Fruit fly (Drosophila melanogaster) whole organism, embryonic: Measurements from ENCODE around the gene CG6325.

ENCODE experiments used
- ATbp ChIP-seq: fragments of 200-800 bp; sonication (Bioruptor generic); optimal IDR thresholded peaks from 2 replicates; lab custom pipeline; 2017; ENCODE audit warnings: missing biosample characterization, mild to moderate bottlenecking, missing genetic modification characterization, missing genetic modification reagents
- Blimp-1 ChIP-seq: fragments of 200-800 bp; sonication (Bioruptor generic); optimal IDR thresholded peaks from 3 replicates; lab custom pipeline; 2018; ENCODE audit warnings: missing biosample characterization, missing genetic modification characterization, mild to moderate bottlenecking, moderate library complexity, missing genetic modification reagents
- CG10431 ChIP-seq: fragments of 200-800 bp; sonication (Bioruptor generic); optimal IDR thresholded peaks from 3 replicates; lab custom pipeline; 2018; ENCODE audit warnings: missing biosample characterization, mild to moderate bottlenecking, missing genetic modification characterization
- CG10543 ChIP-seq: fragments of 200-800 bp; sonication (Bioruptor generic); optimal IDR thresholded peaks from 3 replicates; lab custom pipeline; 2017; ENCODE audit warnings: missing biosample characterization, mild to moderate bottlenecking, missing genetic modification characterization, moderate library complexity
- CG10979 ChIP-seq: fragments of 200-800 bp; sonication (Bioruptor generic); optimal IDR thresholded peaks from 2 replicates; lab custom pipeline; 2018; ENCODE audit warnings: missing biosample characterization, mild to moderate bottlenecking, missing genetic modification characterization, moderate library complexity
- CG11504 ChIP-seq: fragments of 200-800 bp; sonication (Bioruptor generic); optimal IDR thresholded peaks from 3 replicates; lab custom pipeline; 2019; ENCODE audit warnings: missing biosample characterization, mild to moderate bottlenecking, missing genetic modification characterization, moderate library complexity
- CG13123 ChIP-seq: fragments of 200-800 bp; sonication (Bioruptor generic); optimal IDR thresholded peaks from 2 replicates; lab custom pipeline; 2016; ENCODE audit warnings: missing biosample characterization, missing genetic modification characterization
- CG14050 ChIP-seq: fragments of 200-800 bp; sonication (Bioruptor generic); IDR thresholded peaks from 3 replicates; pipeline ENCODE4 v1.3.6; 2022; ENCODE audit warnings: missing biosample characterization, missing genetic modification characterization
- CG14710 ChIP-seq: fragments of 200-800 bp; sonication (Bioruptor generic); optimal IDR thresholded peaks from 3 replicates; lab custom pipeline; 2019; ENCODE audit warnings: missing biosample characterization, mild to moderate bottlenecking, missing genetic modification characterization, moderate library complexity
- CG17568 ChIP-seq: fragments of 200-800 bp; sonication (Bioruptor generic); optimal IDR thresholded peaks from 2 replicates; lab custom pipeline; 2018; ENCODE audit warnings: missing biosample characterization, mild to moderate bottlenecking, missing genetic modification characterization, moderate library complexity
- CG17829 ChIP-seq: fragments of 200-800 bp; optimal IDR thresholded peaks from 2 replicates; lab custom pipeline; 2019; ENCODE audit warnings: missing biosample characterization, mild to moderate bottlenecking, missing genetic modification characterization, moderate library complexity
- CG18262 ChIP-seq: fragments of 200-800 bp; optimal IDR thresholded peaks from 3 replicates; lab custom pipeline; 2019; ENCODE audit warnings: missing biosample characterization, mild to moderate bottlenecking, missing genetic modification characterization, moderate library complexity
- CG1832 ChIP-seq: fragments of 200-800 bp; sonication (Bioruptor generic); optimal IDR thresholded peaks from 2 replicates; lab custom pipeline; 2017; ENCODE audit warnings: missing biosample characterization, mild to moderate bottlenecking, missing genetic modification characterization, inconsistent platforms
- CG18619 ChIP-seq: fragments of 200-800 bp; sonication (Bioruptor generic); optimal IDR thresholded peaks from 3 replicates; lab custom pipeline; 2017; ENCODE audit warnings: missing biosample characterization, mild to moderate bottlenecking, missing genetic modification characterization
- CG2712 ChIP-seq: fragments of 200-800 bp; optimal IDR thresholded peaks from 3 replicates; lab custom pipeline; 2019; ENCODE audit warnings: missing biosample characterization, mild to moderate bottlenecking, missing genetic modification characterization, moderate library complexity
- CG8281 ChIP-seq: fragments of 200-800 bp; sonication (Bioruptor generic); optimal IDR thresholded peaks from 2 replicates; lab custom pipeline; 2018; ENCODE audit warnings: missing biosample characterization, mild to moderate bottlenecking, missing genetic modification characterization, moderate library complexity
- CG9437 ChIP-seq: fragments of 200-800 bp; sonication (Bioruptor generic); optimal IDR thresholded peaks from 2 replicates; lab custom pipeline; 2018; ENCODE audit warnings: missing biosample characterization, mild to moderate bottlenecking, missing genetic modification characterization
- CTCF ChIP-seq: fragments of 200-800 bp; sonication (Bioruptor generic); optimal IDR thresholded peaks from 2 replicates; lab custom pipeline; 2017; ENCODE audit warnings: missing biosample characterization, mild to moderate bottlenecking, missing genetic modification characterization, moderate library complexity
- Drgx ChIP-seq: fragments of 200-800 bp; sonication (Bioruptor generic); IDR thresholded peaks from 2 replicates; pipeline ENCODE4 v1.3.6; 2022; ENCODE audit warnings: missing biosample characterization, missing genetic modification characterization
- HLHmδ ChIP-seq: fragments of 200-800 bp; sonication (Bioruptor generic); optimal IDR thresholded peaks from 2 replicates; lab custom pipeline; 2018; ENCODE audit warnings: missing biosample characterization, mild to moderate bottlenecking, missing genetic modification characterization, moderate library complexity
- Hr78 ChIP-seq, 2 experiments: fragments of 200-800 bp in 1 of 2; fragments of >200 bp in 1 of 2; sonication (Bioruptor generic) in 1 of 2; optimal IDR thresholded peaks; 2 replicates each; lab custom pipeline; 2017 to 2019; ENCODE audit warnings: missing biosample characterization in 2 of 2, missing genetic modification characterization in 2 of 2, mild to moderate bottlenecking in 1 of 2, moderate library complexity in 1 of 2
- Kr ChIP-seq: fragments of 200-800 bp; sonication (Bioruptor generic); optimal IDR thresholded peaks from 2 replicates; lab custom pipeline; 2017; ENCODE audit warnings: missing biosample characterization, mild to moderate bottlenecking, missing genetic modification characterization
- Max ChIP-seq: fragments of 200-800 bp; sonication (Bioruptor generic); optimal IDR thresholded peaks from 2 replicates; lab custom pipeline; 2016; ENCODE audit warnings: missing biosample characterization, mild to moderate bottlenecking, missing genetic modification characterization
- NK7.1 ChIP-seq: fragments of 200-800 bp; sonication (Bioruptor generic); optimal IDR thresholded peaks from 3 replicates; lab custom pipeline; 2016; ENCODE audit warnings: missing biosample characterization, missing genetic modification characterization
- Nf-YB ChIP-seq: fragments of 200-800 bp; sonication (Bioruptor generic); optimal IDR thresholded peaks from 3 replicates; lab custom pipeline; 2019; ENCODE audit warnings: missing biosample characterization, mild to moderate bottlenecking, missing genetic modification characterization, moderate library complexity
- NfI ChIP-seq: fragments of 200-800 bp; sonication (Bioruptor generic); optimal IDR thresholded peaks from 3 replicates; lab custom pipeline; 2018; ENCODE audit warnings: missing biosample characterization, mild to moderate bottlenecking, missing genetic modification characterization, moderate library complexity
- Oli ChIP-seq: fragments of 200-800 bp; sonication (Bioruptor generic); optimal IDR thresholded peaks from 2 replicates; lab custom pipeline; 2018; ENCODE audit warnings: missing biosample characterization, mild to moderate bottlenecking, missing genetic modification characterization, moderate library complexity
- PHDP ChIP-seq: fragments of 200-800 bp; sonication (Bioruptor generic); optimal IDR thresholded peaks from 3 replicates; lab custom pipeline; 2018; ENCODE audit warnings: missing biosample characterization, mild to moderate bottlenecking, missing genetic modification characterization, moderate library complexity
- Xbp1 ChIP-seq: fragments of 200-800 bp; sonication (Bioruptor generic); optimal IDR thresholded peaks from 3 replicates; lab custom pipeline; 2016; ENCODE audit warnings: missing biosample characterization, mild to moderate bottlenecking, missing genetic modification characterization
- chif ChIP-seq, 2 experiments: fragments of 200-800 bp; sonication (Bioruptor generic); optimal IDR thresholded peaks; 3 replicates each; lab custom pipeline; 2016; ENCODE audit warnings: missing biosample characterization in 2 of 2, missing genetic modification characterization in 2 of 2
- croc ChIP-seq: fragments of 200-800 bp; sonication (Bioruptor generic); conservative IDR thresholded peaks from 3 replicates; pipeline ENCODE4 v1.3.6; 2022; ENCODE audit warnings: missing biosample characterization, missing genetic modification characterization
- en ChIP-seq: fragments of 200-800 bp; sonication (Bioruptor generic); optimal IDR thresholded peaks from 2 replicates; lab custom pipeline; 2016; ENCODE audit warnings: missing biosample characterization, missing genetic modification characterization
- fd96Cb ChIP-seq: fragments of 200-800 bp; sonication (Bioruptor generic); optimal IDR thresholded peaks from 2 replicates; lab custom pipeline; 2018; ENCODE audit warnings: missing biosample characterization, mild to moderate bottlenecking, missing genetic modification characterization, moderate library complexity
- fu2 ChIP-seq: fragments of 200-800 bp; sonication (Bioruptor generic); optimal IDR thresholded peaks from 2 replicates; lab custom pipeline; 2016; ENCODE audit warnings: missing biosample characterization, missing genetic modification characterization
- hkb ChIP-seq, 2 experiments: fragments of 200-800 bp in 1 of 2; fragments of >200 bp in 1 of 2; sonication (Bioruptor generic) in 1 of 2; IDR thresholded peaks in 1 of 2; optimal IDR thresholded peaks in 1 of 2; 2 replicates each; pipeline versions ENCODE4 v1.3.6 to Lab custom; 2017 to 2022; ENCODE audit warnings: missing biosample characterization in 1 of 2, missing genetic modification characterization in 1 of 2
- jigr1 ChIP-seq: fragments of 200-800 bp; sonication (Bioruptor generic); IDR thresholded peaks from 3 replicates; pipeline ENCODE4 v1.3.6; 2022; ENCODE audit warnings: missing biosample characterization, missing genetic modification characterization
- kni ChIP-seq: fragments of 200-800 bp; sonication (Bioruptor generic); optimal IDR thresholded peaks from 3 replicates; lab custom pipeline; 2017; ENCODE audit warnings: mild to moderate bottlenecking, missing biosample characterization, missing genetic modification reagents, missing genetic modification characterization
- lilli ChIP-seq: fragments of 200-800 bp; sonication (Bioruptor generic); optimal IDR thresholded peaks from 3 replicates; lab custom pipeline; 2016; ENCODE audit warnings: missing biosample characterization, missing genetic modification characterization
- nerfin-2 ChIP-seq: fragments of 200-800 bp; sonication (Bioruptor generic); IDR thresholded peaks from 2 replicates; pipeline ENCODE4 v1.3.6; 2022; ENCODE audit warnings: missing biosample characterization, missing genetic modification characterization; ENCODE audit not compliant: partially characterized antibody
- pros ChIP-seq: fragments of 200-800 bp; sonication (Bioruptor generic); optimal IDR thresholded peaks from 3 replicates; lab custom pipeline; 2019; ENCODE audit warnings: missing biosample characterization, mild to moderate bottlenecking, missing genetic modification characterization, moderate library complexity
- sim ChIP-seq: fragments of 200-800 bp; sonication (Bioruptor generic); IDR thresholded peaks from 2 replicates; pipeline ENCODE4 v1.3.6; 2022; ENCODE audit warnings: missing biosample characterization, missing genetic modification characterization
- slbo ChIP-seq: fragments of 200-800 bp; sonication (Bioruptor generic); IDR thresholded peaks from 2 replicates; pipeline ENCODE4 v1.3.6; 2022; ENCODE audit warnings: missing biosample characterization, missing genetic modification characterization
- stwl ChIP-seq: fragments of 200-800 bp; sonication (Bioruptor generic); optimal IDR thresholded peaks from 3 replicates; lab custom pipeline; 2018; ENCODE audit warnings: missing biosample characterization, mild to moderate bottlenecking, missing genetic modification characterization, moderate library complexity
- trem ChIP-seq: fragments of 200-800 bp; optimal IDR thresholded peaks from 3 replicates; lab custom pipeline; 2019; ENCODE audit warnings: missing biosample characterization, mild to moderate bottlenecking, missing genetic modification characterization, moderate library complexity
- zen ChIP-seq: fragments of 200-800 bp; sonication (Bioruptor generic); optimal IDR thresholded peaks from 3 replicates; lab custom pipeline; 2018; ENCODE audit warnings: missing biosample characterization, mild to moderate bottlenecking, missing genetic modification characterization, moderate library complexity

CG6325 gene

dm6 chr3R:10355840-10356562 is 51.1 kb downstream of the CG6325 start (continued):
- TF ChIP-seq CG10543 (GFP tag; lab: Kevin White, UChicago) (no peak), jigr1 (GFP tag; lab: Robert Waterston, UW) (no peak), CG13123 (GFP tag; lab: Kevin White, UChicago) (no peak), CTCF (GFP tag; lab: Kevin White, UChicago) (peak; percentile 24), NfI (no peak), slbo (no peak), pros (GFP tag; lab: Kevin White, UChicago) (peak; percentile 72), CG17829 (tag; lab: Kevin White, UChicago) (no peak), PHDP (tag; lab: Kevin White, UChicago) (no peak), CG1832 (peak; percentile 77), CG17568 (GFP tag; lab: Kevin White, UChicago) (no peak)
- TF ChIP-seq, all 482 proteins: peak for 16

DNA sequence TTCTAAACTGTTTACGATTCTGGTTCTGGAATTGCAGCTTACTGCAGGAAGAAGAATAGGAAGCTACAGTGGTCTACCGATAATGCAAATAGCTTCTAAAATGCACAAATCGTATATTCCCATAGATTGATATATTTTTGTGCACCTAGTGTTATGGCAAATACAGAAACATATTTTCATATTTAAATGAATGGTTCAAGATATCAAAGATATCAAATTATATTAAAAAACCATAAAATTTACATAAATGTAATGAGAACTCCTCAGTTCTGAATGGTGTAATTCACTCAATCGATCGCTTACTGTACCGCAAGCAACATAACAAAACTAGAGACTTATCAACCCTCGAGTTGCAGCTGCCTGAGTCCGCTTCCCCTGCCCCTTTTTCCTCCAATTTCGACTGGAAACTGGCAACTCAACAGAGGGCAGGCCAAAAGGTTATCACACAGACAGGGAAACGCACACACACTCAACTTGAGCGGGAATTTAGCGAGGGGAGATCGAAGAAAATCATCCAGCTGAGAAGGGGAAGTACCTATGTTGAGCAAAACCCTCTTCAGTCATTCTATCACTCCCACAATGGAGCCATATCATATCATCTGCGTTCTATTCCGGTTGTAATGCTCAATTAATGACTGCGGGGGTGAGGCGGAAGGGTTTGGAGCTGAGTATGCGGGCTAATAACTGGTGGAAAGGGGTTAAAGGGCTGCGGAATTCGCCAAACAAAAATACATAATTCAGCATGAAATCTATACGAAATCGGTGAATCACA is 53.0 kb downstream of the CG6325 start:
- TF ChIP-seq CG18262 (tag; lab: Kevin White, UChicago): peak; percentile 75
- TF ChIP-seq kni (GFP tag; lab: Kevin White, UChicago): peak; percentile 22
- no peak for TF ChIP-seq sim (GFP tag; lab: Robert Waterston, UW)
- TF ChIP-seq HLHmδ: peak; percentile 28
- TF ChIP-seq fu2 (GFP tag; lab: Kevin White, UChicago): no peak
- TF ChIP-seq Nf-YB: peak; percentile 20
- peak; percentile 5 for TF ChIP-seq ATbp (GFP tag; lab: Kevin White, UChicago)
- peak; percentile 4 for TF ChIP-seq Max (GFP tag; lab: Kevin White, UChicago)
- peak; percentile 3 for TF ChIP-seq lilli (GFP tag; lab: Kevin White, UChicago)
- TF ChIP-seq CG10431 (GFP tag; lab: Kevin White, UChicago): peak; percentile 41
- TF ChIP-seq trem (tag; lab: Kevin White, UChicago): peak; percentile 45
- peak; percentile 45 for TF ChIP-seq fd96Cb
- peak; percentile 31 for TF ChIP-seq CG8281
- no peak for TF ChIP-seq CG14050
- TF ChIP-seq stwl (tag; lab: Kevin White, UChicago): peak; percentile 11
- TF ChIP-seq Hr78 (GFP tag; optimal IDR thresholded peaks at IDR 0.05; lab: Kevin White, UChicago): peak in 1 of 2 experiments; percentile 11
- peak; percentile 27; the same call in 2 of the 3 replicates for TF ChIP-seq croc (GFP tag; lab: Robert Waterston, UW)
- peak; percentile 19 for TF ChIP-seq CG9437 (GFP tag; lab: Kevin White, UChicago)
- peak; percentile 98 for TF ChIP-seq hkb (optimal IDR thresholded peaks at IDR 0.05; lab: Kevin White, UChicago)
- TF ChIP-seq hkb (GFP tag; IDR thresholded peaks at IDR 0.05; lab: Robert Waterston, UW): no peak
- no peak for TF ChIP-seq en (GFP tag; lab: Kevin White, UChicago)
- peak in 1 of 2 experiments; percentile 21 for TF ChIP-seq chif (GFP tag; optimal IDR thresholded peaks at IDR 0.05; lab: Kevin White, UChicago)
- TF ChIP-seq CG11504: peak; percentile 67
- TF ChIP-seq Oli: peak; percentile 40
- peak; percentile 73 for TF ChIP-seq CG2712
- peak; percentile 40 for TF ChIP-seq Blimp-1 (GFP tag; lab: Kevin White, UChicago)
- TF ChIP-seq nerfin-2 (GFP tag; lab: Robert Waterston, UW): no peak
- TF ChIP-seq NK7.1: no peak
- TF ChIP-seq pros (GFP tag; lab: Kevin White, UChicago): peak; percentile 96
- peak; percentile 63 for TF ChIP-seq CG14710
- TF ChIP-seq CG10979 (tag; lab: Kevin White, UChicago): peak; percentile 74
- TF ChIP-seq Kr (GFP tag; lab: Kevin White, UChicago): peak; percentile 58
- TF ChIP-seq PHDP (tag; lab: Kevin White, UChicago): peak; percentile 31
- peak; percentile 6 for TF ChIP-seq CG18619
- TF ChIP-seq Xbp1 (GFP tag; lab: Kevin White, UChicago): peak; percentile 13
- TF ChIP-seq Drgx (GFP tag; lab: Robert Waterston, UW): no peak
- peak; percentile 29 for TF ChIP-seq zen
